Fruit fly (Drosophila melanogaster): ENCODE measurements around the gene CG15537.

dm6 chr3R:30388215-30388871 is 55.1 kb downstream of the CG15537 start:
- TF ChIP-seq CTCF (optimal IDR thresholded peaks at IDR 0.05) (no peak), CG8478 (optimal IDR thresholded peaks at IDR 0.05) (no peak)
